Fruit fly (Drosophila melanogaster) whole organism: ENCODE results near the gene Ance.

Experiments
- CG8478 ChIP-seq: fragments of >200 bp; optimal IDR thresholded peaks from 2 replicates; lab custom pipeline; 2018; ENCODE audit warnings: inconsistent platforms
- Dll ChIP-seq: fragments of >200 bp; optimal IDR thresholded peaks from 2 replicates; lab custom pipeline; 2017
- EcR ChIP-seq, 2 experiments: fragments of >200 bp; optimal IDR thresholded peaks; 2 replicates each; lab custom pipeline; 2017; ENCODE audit warnings: missing biosample characterization in 2 of 2, missing genetic modification characterization in 2 of 2, missing genetic modification reagents in 2 of 2
- pan ChIP-seq: fragments of >200 bp; optimal IDR thresholded peaks from 2 replicates; lab custom pipeline; 2017
- psq ChIP-seq: fragments of >200 bp; optimal IDR thresholded peaks from 2 replicates; lab custom pipeline; 2017

- no peak for TF ChIP-seq CG8478 (lab: Kevin White, UChicago)
- TF ChIP-seq pan (lab: Kevin White, UChicago) = no peak
- no peak for TF ChIP-seq psq (lab: Kevin White, UChicago)
- TF ChIP-seq Dll (lab: Kevin White, UChicago) = no peak
- TF ChIP-seq EcR (GFP tag; optimal IDR thresholded peaks at IDR 0.05; lab: Kevin White, UChicago) = no peak
Observed at dm6 chr2L:13957239-13957638, 51.8 kb downstream of the Ance start, which contains the start of gene NimA.
